Fruit fly (Drosophila melanogaster): ENCODE data around the gene Uch.

The Uch gene

dm6 chr2L:2177969-2178809 is 35.8 kb downstream of the Uch start, which contains the start of gene aop (continued):
- TF ChIP-seq CG6272 (GFP tag; IDR thresholded peaks at IDR 0.05) (no peak), Spps (tag; optimal IDR thresholded peaks at IDR 0.05) (peak; percentile 39), ERR (GFP tag; optimal IDR thresholded peaks at IDR 0.05) (no peak), YL-1 (GFP tag; optimal IDR thresholded peaks at IDR 0.05) (peak; percentile 14), pzg (GFP tag; optimal IDR thresholded peaks at IDR 0.05) (no peak), HLHmδ (GFP tag; optimal IDR thresholded peaks at IDR 0.05) (peak; percentile 61), so (GFP tag; IDR thresholded peaks at IDR 0.05) (peak; percentile 49; the same call in 2 of the 3 replicates), psq (GFP tag; optimal IDR thresholded peaks at IDR 0.05) (peak; percentile 71), Deaf1 (tag; optimal IDR thresholded peaks at IDR 0.05) (peak; percentile 88), CG8924 (tag; optimal IDR thresholded peaks at IDR 0.05) (peak; percentile 72), ash1 (GFP tag; optimal IDR thresholded peaks at IDR 0.05) (peak; percentile 71), CG12659 (GFP tag; optimal IDR thresholded peaks at IDR 0.05) (peak; percentile 29), CG12391 (tag; optimal IDR thresholded peaks at IDR 0.05) (peak; percentile 22), CG10565 (GFP tag; optimal IDR thresholded peaks at IDR 0.05) (no peak), CG16813 (GFP tag; IDR thresholded peaks at IDR 0.05; ENCODE audit: partially characterized antibody) (no peak; the same call in 2 of the 3 replicates), Dll (GFP tag; IDR thresholded peaks at IDR 0.05; ENCODE audit: partially characterized antibody) (0 out of 4 replicates have a peak, but pooled peaks have one; percentile 22), CG17829 (tag; optimal IDR thresholded peaks at IDR 0.05) (peak; percentile 48), Kr (GFP tag; optimal IDR thresholded peaks at IDR 0.05) (no peak), CHES-1-like (GFP tag; optimal IDR thresholded peaks at IDR 0.05) (peak; percentile 40), Myb (GFP tag; optimal IDR thresholded peaks at IDR 0.05) (no peak), B-H1 (GFP tag; IDR thresholded peaks at IDR 0.05) (no peak), CG8944 (GFP tag; optimal IDR thresholded peaks at IDR 0.05) (peak; percentile 10), CG5180 (GFP tag; optimal IDR thresholded peaks at IDR 0.05) (peak; percentile 95), nmo (GFP tag; optimal IDR thresholded peaks at IDR 0.05) (peak; percentile 6), B-H2 (GFP tag; optimal IDR thresholded peaks at IDR 0.05) (peak; percentile 36), CG14014 (GFP tag; IDR thresholded peaks at IDR 0.05) (0 out of 2 replicates have a peak, but pooled peaks have one; percentile 5), trem (tag; optimal IDR thresholded peaks at IDR 0.05) (peak; percentile 24), CG4360 (GFP tag; IDR thresholded peaks at IDR 0.05) (peak; percentile 89), cg (GFP tag; optimal IDR thresholded peaks at IDR 0.05) (peak; percentile 84), Opbp (GFP tag; IDR thresholded peaks at IDR 0.05; ENCODE audit: partially characterized antibody) (peak; percentile 47; the same call in 1 of the 3 replicates), CG16863 (GFP tag; optimal IDR thresholded peaks at IDR 0.05) (peak; percentile 16), eyg (GFP tag; optimal IDR thresholded peaks at IDR 0.05) (peak; percentile 31), ara (GFP tag; IDR thresholded peaks at IDR 0.05) (peak; percentile 16; the same call in 1 of the 2 replicates), CG31388 (GFP tag; optimal IDR thresholded peaks at IDR 0.05) (no peak), zen (tag; optimal IDR thresholded peaks at IDR 0.05) (peak; percentile 68), GATAe (GFP tag; conservative IDR thresholded peaks at IDR 0.05) (no peak), knrl (GFP tag; IDR thresholded peaks at IDR 0.05; ENCODE audit: partially characterized antibody) (0 out of 3 replicates have a peak, but pooled peaks have one; percentile 16), CG3838 (GFP tag; optimal IDR thresholded peaks at IDR 0.05) (peak; percentile 39), CG15011 (GFP tag; optimal IDR thresholded peaks at IDR 0.05) (peak; percentile 7), E2f2 (GFP tag; IDR thresholded peaks at IDR 0.05) (no peak), insv (GFP tag; optimal IDR thresholded peaks at IDR 0.05) (peak in 1 of 2 experiments; percentile 51), Taf1 (GFP tag; IDR thresholded peaks at IDR 0.05) (no peak), CG7271 (tag; optimal IDR thresholded peaks at IDR 0.05) (peak; percentile 24), tna (GFP tag; IDR thresholded peaks at IDR 0.05; ENCODE audit: partially characterized antibody) (peak; percentile 30; the same call in 1 of the 2 replicates), CG15514 (GFP tag; optimal IDR thresholded peaks at IDR 0.05) (peak; percentile 16), abd-A (tag; optimal IDR thresholded peaks at IDR 0.05) (peak; percentile 57), sqz (GFP tag; optimal IDR thresholded peaks at IDR 0.05) (peak; percentile 53)
